Worm (Caenorhabditis elegans): ENCODE data around the gene eri-12.

Gene eri-12

DNA sequence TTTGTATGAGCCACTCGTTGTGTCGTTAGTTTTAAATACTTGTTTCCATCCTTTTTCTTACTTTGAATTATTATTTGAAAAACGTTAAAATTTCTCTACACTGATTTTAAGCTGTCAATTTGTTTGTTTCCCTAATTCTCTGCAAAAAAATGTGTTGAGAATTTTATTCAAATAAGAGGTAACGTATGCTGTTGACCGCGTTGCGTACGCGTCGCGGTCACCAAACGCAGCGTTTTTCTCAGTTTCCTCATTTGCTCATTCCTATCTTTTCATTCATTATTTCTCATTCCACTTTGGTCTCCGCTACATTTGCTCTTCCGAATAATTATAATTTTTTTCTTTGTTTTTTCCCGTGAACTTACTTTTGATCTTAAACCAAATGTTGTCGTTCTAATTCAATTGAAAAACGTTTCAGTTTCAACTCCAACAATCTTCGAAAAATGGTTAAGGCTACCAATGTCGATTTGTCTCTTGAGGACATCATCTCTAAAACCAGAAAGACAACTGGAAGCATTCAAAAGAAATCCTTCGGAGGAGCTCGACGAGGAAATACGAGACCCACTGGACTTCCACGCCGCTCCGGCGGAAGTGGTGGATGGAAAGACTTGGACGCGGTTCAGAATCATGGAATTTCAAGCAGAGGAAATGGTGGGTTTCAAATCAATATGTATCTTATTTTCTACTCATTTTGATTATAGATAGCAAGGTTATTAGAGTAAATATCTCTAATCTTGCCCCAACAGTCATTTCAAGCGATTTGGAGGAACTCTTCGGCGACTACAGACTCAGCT, 33.6 kb upstream of the eri-12 start, which contains the start of gene aly-3:
TSS of gene aly-3 (plus strand) at position 409 of the 791 bp plus-strand sequence.
- TF ChIP-seq nfya-1 (tag; optimal IDR thresholded peaks at IDR 0.05) (peak; percentile 11), tbx-2 (tag; optimal IDR thresholded peaks at IDR 0.05) (peak; percentile 19), pha-4 (tag; optimal IDR thresholded peaks at IDR 0.05) (no peak)

DNA sequence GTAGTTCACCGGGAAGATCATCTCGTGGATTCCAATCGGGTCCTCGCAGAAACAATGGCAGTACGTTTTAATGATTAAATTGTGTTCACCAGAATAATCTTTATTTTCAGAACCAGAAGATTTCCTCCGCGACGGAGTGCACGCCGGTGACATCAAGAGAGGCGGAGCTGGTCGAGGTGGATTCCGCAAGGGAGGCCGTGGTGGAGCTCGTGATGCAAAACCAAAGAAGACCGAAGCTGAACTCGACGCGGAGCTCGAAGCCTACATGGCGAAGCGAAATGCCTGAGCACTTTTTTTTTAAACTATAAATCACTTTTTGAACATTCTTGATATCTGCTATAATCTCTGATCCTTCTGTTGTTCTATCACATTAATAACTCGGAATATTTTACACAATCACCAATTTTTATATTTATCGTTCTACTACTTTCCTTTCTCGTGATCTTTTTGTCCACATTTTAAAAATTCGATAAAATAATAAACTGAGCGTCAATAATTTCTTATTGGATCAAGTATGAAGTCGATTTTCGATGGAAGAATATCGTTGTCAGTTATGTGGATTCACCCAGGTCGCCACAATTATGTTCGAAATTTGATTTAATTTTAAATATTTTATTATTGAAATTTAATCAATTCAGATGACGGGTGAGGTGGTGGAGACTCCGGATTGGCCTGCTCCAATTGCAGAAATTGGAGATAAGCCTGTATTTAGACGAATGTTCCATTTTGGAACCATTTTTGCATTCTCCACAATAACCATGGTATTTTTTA, 32.1 kb upstream of the eri-12 start, which contains the start of gene dhhc-6:
TSS of gene dhhc-6 (plus strand) at position 639 of the 771 bp plus-strand sequence.
- no peak for TF ChIP-seq pha-4 (tag; optimal IDR thresholded peaks at IDR 0.05)
- TF ChIP-seq nhr-11 (tag; optimal IDR thresholded peaks at IDR 0.05), result no peak
- no peak for TF ChIP-seq mec-3 (tag; optimal IDR thresholded peaks at IDR 0.05; ENCODE audit: borderline replicate concordance)
- no peak for TF ChIP-seq ceh-48 (tag; optimal IDR thresholded peaks at IDR 0.05)

ce11 chrIV:12126740-12127472, 29.7 kb upstream of the eri-12 start:
- peak; percentile 71 for TF ChIP-seq unc-42 (tag; optimal IDR thresholded peaks at IDR 0.05)
- TF ChIP-seq F13H6.1 (tag; optimal IDR thresholded peaks at IDR 0.05), result no peak

- TF ChIP-seq rnt-1 (tag; optimal IDR thresholded peaks at IDR 0.05) (no peak), nfya-1 (tag; optimal IDR thresholded peaks at IDR 0.05) (peak; percentile 10)
Measured at ce11 chrIV:12127838-12128237, 28.8 kb upstream of the eri-12 start.

- TF ChIP-seq odd-2 (tag; optimal IDR thresholded peaks at IDR 0.05) (no peak), ets-4 (tag; optimal IDR thresholded peaks at IDR 0.05) (no peak), ceh-34 (tag; optimal IDR thresholded peaks at IDR 0.05) (no peak), hlh-13 (GFP tag; optimal IDR thresholded peaks at IDR 0.05) (no peak), ref-2 (tag; optimal IDR thresholded peaks at IDR 0.05) (no peak), tbx-2 (tag; optimal IDR thresholded peaks at IDR 0.05) (no peak), ceh-19 (GFP tag; optimal IDR thresholded peaks at IDR 0.05) (no peak), sox-4 (tag; optimal IDR thresholded peaks at IDR 0.05) (no peak)
Measured at ce11 chrIV:12128708-12129107, 27.9 kb upstream of the eri-12 start.

ce11 chrIV:12129204-12129603, 27.4 kb upstream of the eri-12 start, which contains the start of gene lin-24:
Gene lin-24, plus strand, starts transcription at chrIV:12129504.
- TF ChIP-seq ceh-18 (tag; optimal IDR thresholded peaks at IDR 0.05) (no peak), ceh-2 (tag; optimal IDR thresholded peaks at IDR 0.05) (no peak), ahr-1 (tag; optimal IDR thresholded peaks at IDR 0.05) (no peak), rnt-1 (tag; optimal IDR thresholded peaks at IDR 0.05) (no peak), elt-4 (tag; optimal IDR thresholded peaks at IDR 0.05) (no peak), ceh-30 (tag; optimal IDR thresholded peaks at IDR 0.05) (no peak), tbx-2 (tag; optimal IDR thresholded peaks at IDR 0.05) (no peak), elt-2 (tag; optimal IDR thresholded peaks at IDR 0.05) (no peak), ceh-24 (tag; optimal IDR thresholded peaks at IDR 0.05) (no peak), syd-9 (tag; optimal IDR thresholded peaks at IDR 0.05) (no peak), odd-2 (tag; optimal IDR thresholded peaks at IDR 0.05) (no peak), ama-1 (optimal IDR thresholded peaks at IDR 0.05) (no peak)
